Fruit fly (Drosophila melanogaster) Kc167 (cell line): ENCODE data around the gene Prx6a.

Experiments used
- Myc ChIP-seq: fragments of >200 bp; optimal IDR thresholded peaks from 2 replicates; lab custom pipeline; 2017; ENCODE audit warnings: missing external identifiers
- Sin3A ChIP-seq: fragments of >200 bp; optimal IDR thresholded peaks from 2 replicates; lab custom pipeline; 2018; ENCODE audit warnings: missing external identifiers
- h ChIP-seq: fragments of >200 bp; optimal IDR thresholded peaks from 3 replicates; lab custom pipeline; 2018; ENCODE audit warnings: missing external identifiers
- psq ChIP-seq: fragments of >200 bp; optimal IDR thresholded peaks from 2 replicates; lab custom pipeline; 2017; ENCODE audit warnings: missing external identifiers
- ttk ChIP-seq: sonication (Bioruptor generic); optimal IDR thresholded peaks from 2 replicates; lab custom pipeline; 2017; ENCODE audit warnings: missing external identifiers

DNA sequence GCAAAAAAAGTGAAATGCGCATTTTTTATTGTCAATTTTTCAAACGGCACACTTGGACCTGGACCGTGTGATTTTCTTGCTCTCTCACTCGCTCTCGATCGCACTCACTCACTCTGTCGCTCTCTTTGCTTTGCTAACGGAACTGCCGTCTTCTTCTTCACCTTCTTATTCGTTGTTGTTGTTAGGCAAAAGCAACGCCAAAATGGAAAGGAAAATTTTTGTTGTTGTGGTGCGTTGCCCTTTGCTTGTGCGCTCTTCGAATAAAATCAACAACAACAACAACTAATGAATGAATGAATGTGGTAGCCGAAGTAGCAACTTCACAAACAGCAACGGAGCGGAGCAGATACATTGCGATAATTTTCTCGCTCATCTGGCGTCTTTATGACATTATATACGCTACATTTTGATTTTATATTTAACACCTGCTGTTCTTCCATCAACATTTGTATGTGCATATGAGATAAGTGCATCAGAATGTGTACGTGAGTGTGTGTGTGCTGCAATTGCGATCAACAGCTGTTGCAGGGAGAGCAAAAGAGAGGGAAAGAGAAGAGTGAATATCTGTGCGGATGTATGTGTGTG lies 10.9 kb upstream of the Prx6a start:
- TF ChIP-seq h (lab: Kevin White, UChicago) (no peak), ttk (lab: Kevin White, UChicago) (no peak), psq (lab: Kevin White, UChicago) (no peak), Sin3A (lab: Kevin White, UChicago) (no peak), Myc (no peak)
